Worm (Caenorhabditis elegans) whole organism, young adult: ENCODE data around the gene F38B6.7.

Experiments
- B0035.1 ChIP-seq: sonication (generic microtip); optimal IDR thresholded peaks from 2 replicates; lab custom pipeline; 2016; ENCODE audit warnings: missing genetic modification characterization, mild to moderate bottlenecking, missing compliant biosample characterization, missing genotype, missing genetic modification reagents
- B0261.1 ChIP-seq: sonication (generic microtip); optimal IDR thresholded peaks from 2 replicates; lab custom pipeline; 2016; ENCODE audit warnings: mild to moderate bottlenecking, missing genetic modification characterization, moderate library complexity, missing compliant biosample characterization
- C06A6.2 ChIP-seq: fragments of 200-800 bp; sonication (Bioruptor generic); conservative IDR thresholded peaks from 2 replicates; pipeline ENCODE4 v1.3.6; 2022; ENCODE audit warnings: missing genetic modification characterization, missing compliant biosample characterization
- F55B11.4 ChIP-seq: sonication (generic microtip); optimal IDR thresholded peaks from 2 replicates; lab custom pipeline; 2016; ENCODE audit warnings: missing compliant biosample characterization, missing genetic modification characterization, borderline replicate concordance; ENCODE audit not compliant: insufficient read depth
- F57C9.4 ChIP-seq: sonication (generic microtip); optimal IDR thresholded peaks from 2 replicates; lab custom pipeline; 2017; ENCODE audit warnings: mild to moderate bottlenecking, missing genetic modification characterization, missing compliant biosample characterization
- K11D2.4 ChIP-seq: fragments of 200-800 bp; sonication (Bioruptor generic); IDR thresholded peaks from 2 replicates; pipeline ENCODE4 v1.3.6; 2022; ENCODE audit warnings: missing genetic modification reagents, missing genetic modification characterization, missing compliant biosample characterization
- K12H6.12 ChIP-seq: fragments of 200-800 bp; sonication (Bioruptor generic); optimal IDR thresholded peaks from 2 replicates; lab custom pipeline; 2018; ENCODE audit warnings: mild to moderate bottlenecking, missing genetic modification characterization, missing compliant biosample characterization
- T07F8.4 ChIP-seq: sonication (generic microtip); optimal IDR thresholded peaks from 2 replicates; lab custom pipeline; 2016; ENCODE audit warnings: mild to moderate bottlenecking, missing genetic modification characterization, moderate library complexity, missing compliant biosample characterization
- Y53G8AR.9 ChIP-seq: fragments of 200-800 bp; sonication (Bioruptor generic); conservative IDR thresholded peaks from 2 replicates; pipeline ENCODE4 v1.3.6; 2022; ENCODE audit warnings: missing genetic modification reagents, missing genetic modification characterization, missing compliant biosample characterization
- Y67H2A.10 ChIP-seq: fragments of 200-800 bp; sonication (Bioruptor generic); conservative IDR thresholded peaks from 2 replicates; pipeline ENCODE4 v1.3.6; 2022; ENCODE audit warnings: missing genetic modification reagents, missing genetic modification characterization, missing compliant biosample characterization
- akir-1 ChIP-seq: fragments of 200-800 bp; sonication (Bioruptor generic); optimal IDR thresholded peaks from 2 replicates; lab custom pipeline; 2018; ENCODE audit warnings: mild to moderate bottlenecking, missing genetic modification characterization, moderate library complexity, missing compliant biosample characterization
- aptf-2 ChIP-seq: fragments of 200-800 bp; sonication (Bioruptor generic); conservative IDR thresholded peaks from 2 replicates; pipeline ENCODE4 v1.3.6; 2022; ENCODE audit warnings: missing genetic modification reagents, missing genetic modification characterization, missing compliant biosample characterization
- aptf-3 ChIP-seq: fragments of 200-800 bp; sonication (Bioruptor generic); IDR thresholded peaks from 2 replicates; pipeline ENCODE4 v1.3.6; 2022; ENCODE audit warnings: missing genetic modification characterization, missing compliant biosample characterization
- attf-5 ChIP-seq: fragments of 200-800 bp; sonication (Bioruptor generic); optimal IDR thresholded peaks from 2 replicates; lab custom pipeline; 2018; ENCODE audit warnings: mild to moderate bottlenecking, missing genetic modification characterization, missing compliant biosample characterization
- attf-6 ChIP-seq: fragments of 200-800 bp; sonication (Bioruptor generic); IDR thresholded peaks from 2 replicates; pipeline ENCODE4 v1.3.6; 2022; ENCODE audit warnings: missing genetic modification reagents, missing genetic modification characterization, missing compliant biosample characterization
- bed-1 ChIP-seq: fragments of 200-800 bp; sonication (Bioruptor generic); IDR thresholded peaks from 2 replicates; pipeline ENCODE4 v1.3.6; 2022; ENCODE audit warnings: missing genetic modification reagents, missing genetic modification characterization, missing compliant biosample characterization
- cebp-1 ChIP-seq, 2 experiments: fragments of 200-800 bp in 1 of 2; sonication (Bioruptor generic) in 1 of 2; sonication (generic microtip) in 1 of 2; IDR thresholded peaks in 1 of 2; optimal IDR thresholded peaks in 1 of 2; 2 replicates each; pipeline versions ENCODE4 v1.3.6 to Lab custom; 2017 to 2022; ENCODE audit warnings: missing compliant biosample characterization in 2 of 2, missing genetic modification characterization in 2 of 2, mild to moderate bottlenecking in 1 of 2, missing genetic modification reagents in 1 of 2, moderate library complexity in 1 of 2
- dpl-1 ChIP-seq: fragments of 150-350 bp; optimal IDR thresholded peaks from 2 replicates; lab custom pipeline; 2014; ENCODE audit warnings: missing biosample characterization, missing genetic modification reagents, missing genetic modification characterization
- fkh-3 ChIP-seq: sonication (generic microtip); optimal IDR thresholded peaks from 2 replicates; lab custom pipeline; 2016; ENCODE audit warnings: mild to moderate bottlenecking, missing genetic modification characterization, missing compliant biosample characterization
- hmg-1.2 ChIP-seq: fragments of 200-800 bp; sonication (Bioruptor generic); IDR thresholded peaks from 2 replicates; pipeline ENCODE4 v1.3.6; 2022; ENCODE audit warnings: missing genetic modification reagents, missing genetic modification characterization, missing compliant biosample characterization
- hmg-20 ChIP-seq: fragments of 200-800 bp; sonication (Bioruptor generic); IDR thresholded peaks from 2 replicates; pipeline ENCODE4 v1.3.6; 2022; ENCODE audit warnings: missing genetic modification reagents, missing genetic modification characterization, missing compliant biosample characterization
- hsf-1 ChIP-seq: fragments of 200-800 bp; sonication (Bioruptor generic); IDR thresholded peaks from 2 replicates; pipeline ENCODE4 v1.3.6; 2022; ENCODE audit warnings: missing genetic modification reagents, missing genetic modification characterization, missing compliant biosample characterization
- lin-54 ChIP-seq: fragments of 200-800 bp; sonication (Bioruptor generic); optimal IDR thresholded peaks from 2 replicates; lab custom pipeline; 2018; ENCODE audit warnings: mild to moderate bottlenecking, missing genetic modification characterization, missing compliant biosample characterization
- mcd-1 ChIP-seq: fragments of 200-800 bp; sonication (Bioruptor generic); IDR thresholded peaks from 2 replicates; pipeline ENCODE4 v1.3.6; 2022; ENCODE audit warnings: missing genetic modification reagents, missing genetic modification characterization, missing compliant biosample characterization
- mes-4 ChIP-seq: sonication (generic microtip); optimal IDR thresholded peaks from 2 replicates; lab custom pipeline; 2016; ENCODE audit warnings: missing genotype, missing genetic modification characterization, missing compliant biosample characterization
- mxl-1 ChIP-seq: sonication (generic microtip); optimal IDR thresholded peaks from 2 replicates; lab custom pipeline; 2016; ENCODE audit warnings: missing genetic modification characterization, missing compliant biosample characterization
- nfya-1 ChIP-seq: sonication (generic microtip); optimal IDR thresholded peaks from 2 replicates; lab custom pipeline; 2017; ENCODE audit warnings: antibody characterized with exemption, missing compliant biosample characterization, missing genetic modification characterization, borderline replicate concordance; ENCODE audit not compliant: insufficient read depth
- nhr-120 ChIP-seq: fragments of 200-800 bp; sonication (Bioruptor generic); IDR thresholded peaks from 2 replicates; pipeline ENCODE4 v1.3.6; 2022; ENCODE audit warnings: missing genetic modification characterization, missing compliant biosample characterization
- nhr-27 ChIP-seq: fragments of 200-800 bp; sonication (Bioruptor generic); optimal IDR thresholded peaks from 2 replicates; lab custom pipeline; 2018; ENCODE audit warnings: mild to moderate bottlenecking, missing genetic modification characterization, moderate library complexity, missing compliant biosample characterization
- nhr-80 ChIP-seq: sonication (generic microtip); optimal IDR thresholded peaks from 2 replicates; lab custom pipeline; 2016; ENCODE audit warnings: missing genetic modification characterization, missing compliant biosample characterization
- rec-8 ChIP-seq, 2 experiments: sonication (generic microtip); optimal IDR thresholded peaks; 2 replicates each; lab custom pipeline; 2016; ENCODE audit warnings: mild to moderate bottlenecking in 2 of 2, missing genetic modification characterization in 2 of 2, missing genetic modification reagents in 2 of 2, missing genotype in 2 of 2, missing biosample characterization in 1 of 2, missing compliant biosample characterization in 1 of 2, moderate library complexity in 1 of 2
- sdz-38 ChIP-seq: sonication (generic microtip); optimal IDR thresholded peaks from 2 replicates; lab custom pipeline; 2016; ENCODE audit warnings: missing genotype, missing genetic modification characterization, missing compliant biosample characterization
- sea-2 ChIP-seq: fragments of 200-800 bp; sonication (Bioruptor generic); IDR thresholded peaks from 2 replicates; pipeline ENCODE4 v1.3.6; 2022; ENCODE audit warnings: missing genetic modification characterization, missing compliant biosample characterization
- sptf-2 ChIP-seq: fragments of 200-800 bp; sonication (Bioruptor generic); optimal IDR thresholded peaks from 2 replicates; lab custom pipeline; 2018; ENCODE audit warnings: mild to moderate bottlenecking, missing genetic modification characterization, missing compliant biosample characterization
- ztf-18 ChIP-seq: sonication (generic microtip); optimal IDR thresholded peaks from 2 replicates; lab custom pipeline; 2016; ENCODE audit warnings: missing genotype, mild to moderate bottlenecking, missing genetic modification characterization, missing compliant biosample characterization

Gene F38B6.7

DNA sequence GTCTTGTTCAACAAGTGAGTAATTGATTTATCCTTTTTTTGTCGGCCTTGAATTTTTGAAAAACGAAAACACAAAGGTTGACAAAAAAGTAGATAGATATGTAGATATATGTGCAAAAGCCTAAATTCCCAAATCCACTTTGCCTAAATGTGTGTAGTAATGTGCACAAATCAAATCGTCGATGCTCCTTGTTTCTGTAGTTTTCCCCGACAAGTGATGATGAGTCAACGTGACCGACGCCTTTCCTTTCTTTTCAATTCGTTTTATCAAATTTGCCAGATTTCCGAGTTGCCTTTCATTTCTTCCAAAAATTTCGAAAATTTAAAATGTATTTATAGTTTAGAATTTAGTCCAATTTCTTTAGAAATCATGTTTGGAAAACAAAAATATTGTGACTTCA is 7.0 kb upstream of the F38B6.7 start:
- no peak for TF ChIP-seq aptf-2
- TF ChIP-seq T07F8.4 (tag; lab: Kevin White, UChicago), result no peak
- no peak for TF ChIP-seq attf-5 (GFP tag; lab: Kevin White, UChicago)
- TF ChIP-seq hmg-1.2 (GFP tag; lab: Robert Waterston, UW), result no peak

DNA sequence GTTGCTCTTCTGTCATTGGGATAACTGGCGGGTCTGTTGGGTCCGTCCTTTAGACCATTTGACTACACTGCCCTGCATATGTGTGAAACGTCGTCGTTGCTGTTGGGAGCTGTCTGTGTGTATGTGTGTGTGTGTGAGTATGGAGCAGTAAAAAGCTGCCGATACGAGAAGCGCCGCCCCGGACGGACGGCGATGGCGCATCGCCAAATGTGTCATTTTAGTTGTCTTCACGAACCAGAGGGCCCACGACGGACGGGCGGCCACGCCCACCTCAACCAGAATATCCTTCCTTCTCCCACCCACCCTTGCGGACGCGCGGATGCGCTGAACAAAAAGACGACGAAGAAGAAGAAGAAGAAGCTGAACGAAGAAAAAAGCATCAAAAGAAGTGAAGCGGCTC is 4.1 kb upstream of the F38B6.7 start, which contains the start of gene acr-2:
TSS of gene acr-2 (plus strand) at position 301 of the 400 bp plus-strand sequence.
- no peak for TF ChIP-seq B0035.1 (tag; lab: Kevin White, UChicago)
- 0 out of 2 replicates have a peak, but pooled peaks have one; percentile 30 for TF ChIP-seq sea-2 (GFP tag; lab: Robert Waterston, UW)
- no peak for TF ChIP-seq T07F8.4 (tag; lab: Kevin White, UChicago)
- 0 out of 2 replicates have a peak, but pooled peaks have one; percentile 20 for TF ChIP-seq K11D2.4
- TF ChIP-seq hsf-1 (GFP tag; lab: Robert Waterston, UW), result 0 out of 2 replicates have a peak, but pooled peaks have one; percentile 33
- TF ChIP-seq dpl-1 (GFP tag; lab: Kevin White, UChicago), result no peak
- no peak for TF ChIP-seq aptf-3

DNA sequence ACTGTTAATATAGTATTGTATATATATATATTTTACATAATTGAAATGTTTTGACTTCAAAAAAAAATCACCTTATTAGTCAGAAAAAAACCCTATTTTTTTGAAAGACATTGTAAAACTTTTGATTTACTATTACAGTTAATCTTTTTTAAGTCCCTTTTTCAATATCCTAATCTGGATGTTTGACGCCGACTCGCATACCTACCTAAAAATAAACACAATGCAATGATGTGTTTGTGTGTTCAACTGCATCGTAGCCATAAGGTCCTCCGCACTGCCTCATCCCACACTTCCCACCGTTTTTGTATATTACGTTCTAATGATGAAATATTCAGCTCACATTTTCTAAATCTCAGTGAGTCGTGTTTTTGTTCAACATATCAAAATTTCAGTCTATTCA is 4.8 kb downstream of the F38B6.7 start, which contains the start of gene F38B6.3:
TSS of gene F38B6.3 (plus strand) at position 301 of the 400 bp plus-strand sequence.
- TF ChIP-seq Y53G8AR.9 (no peak), sptf-2 (no peak), attf-6 (GFP tag; lab: Robert Waterston, UW) (no peak), B0261.1 (tag; lab: Kevin White, UChicago) (no peak)

DNA sequence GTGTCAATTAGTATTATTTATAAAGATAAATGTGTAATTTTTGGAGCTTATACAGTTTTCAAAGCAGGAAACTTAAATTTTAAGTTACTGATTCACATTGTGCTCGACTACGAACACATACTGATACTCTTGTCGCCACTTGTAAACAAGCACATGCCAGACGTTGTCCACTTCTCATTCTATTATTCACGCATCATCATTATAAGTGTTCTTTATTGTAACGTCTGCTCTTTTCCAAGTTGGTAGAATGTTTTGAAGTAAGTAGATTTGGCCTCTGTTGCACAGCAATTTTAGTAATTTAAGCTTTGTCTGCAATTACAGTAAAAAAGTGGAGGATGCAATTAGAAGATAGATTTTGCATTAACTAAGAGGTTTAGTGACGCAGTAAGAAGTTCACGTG is 5.3 kb downstream of the F38B6.7 start:
- TF ChIP-seq nhr-80, result no peak
- TF ChIP-seq nfya-1 (tag; lab: Kevin White, UChicago), result no peak
- no peak for TF ChIP-seq Y67H2A.10 (GFP tag; lab: Robert Waterston, UW)
- TF ChIP-seq aptf-3, result no peak
- TF ChIP-seq bed-1 (GFP tag; lab: Robert Waterston, UW), result no peak
- no peak for TF ChIP-seq F57C9.4 (tag; lab: Kevin White, UChicago)
- TF ChIP-seq mes-4 (tag; lab: Kevin White, UChicago), result no peak

DNA sequence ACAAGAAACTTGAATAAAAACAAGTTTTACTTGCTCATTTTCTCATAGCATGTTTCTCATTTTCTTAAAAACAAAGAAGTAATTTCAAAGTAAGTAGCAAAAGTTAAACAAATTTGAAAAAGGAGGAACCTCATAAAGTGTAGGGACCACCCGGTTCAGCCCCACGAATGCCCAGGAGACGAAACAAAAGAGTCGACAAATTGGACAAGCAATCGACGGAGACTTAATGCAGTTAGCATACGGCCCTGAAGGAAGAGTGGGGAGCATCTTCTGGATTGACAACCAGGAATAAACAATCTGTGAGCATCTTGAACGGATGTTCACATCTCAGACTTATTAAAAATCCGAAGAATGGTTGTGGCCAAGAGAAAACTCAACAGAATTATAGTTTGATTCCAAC is 6.5 kb downstream of the F38B6.7 start:
- TF ChIP-seq nhr-27 (tag; lab: Kevin White, UChicago) (no peak), hmg-20 (GFP tag; lab: Robert Waterston, UW) (no peak), nhr-120 (no peak), rec-8 (tag; optimal IDR thresholded peaks at IDR 0.05; lab: Kevin White, UChicago) (no peak), fkh-3 (tag; lab: Kevin White, UChicago) (no peak), attf-5 (GFP tag; lab: Kevin White, UChicago) (no peak), sdz-38 (tag; lab: Kevin White, UChicago) (no peak), F55B11.4 (tag; lab: Kevin White, UChicago) (no peak), ztf-18 (tag; lab: Kevin White, UChicago) (no peak), cebp-1 (GFP tag; IDR thresholded peaks at IDR 0.05; lab: Robert Waterston, UW) (no peak), cebp-1 (tag; optimal IDR thresholded peaks at IDR 0.05; lab: Kevin White, UChicago) (no peak), sptf-2 (no peak), akir-1 (GFP tag; lab: Kevin White, UChicago) (no peak), mxl-1 (tag; lab: Kevin White, UChicago) (no peak), C06A6.2 (GFP tag; lab: Robert Waterston, UW) (no peak), mcd-1 (no peak), lin-54 (GFP tag; lab: Kevin White, UChicago) (no peak), B0261.1 (tag; lab: Kevin White, UChicago) (no peak), K12H6.12 (no peak)
